Worm (Caenorhabditis elegans): ENCODE results near the gene C25F6.8.

- TF ChIP-seq B0261.1 (tag; optimal IDR thresholded peaks at IDR 0.05) (no peak), ama-1 (optimal IDR thresholded peaks at IDR 0.05) (no peak), ama-1 (GFP tag; optimal IDR thresholded peaks at IDR 0.05) (no peak), unc-130 (GFP tag; optimal IDR thresholded peaks at IDR 0.05) (no peak), egrh-3 (GFP tag; IDR thresholded peaks at IDR 0.05) (no peak), C17E4.6 (GFP tag; IDR thresholded peaks at IDR 0.05) (no peak)
Observed at ce11 chrX:5485931-5486537, 38.0 kb downstream of the C25F6.8 start, which contains the start of gene C25F6.1.

Data from whole organism, young adult.